Worm (Caenorhabditis elegans) whole organism, mixed stage, embryonic: Measurements from ENCODE around the gene ger-1.

Experiments used
- bed-3 ChIP-seq: fragments of 200-800 bp; sonication (Bioruptor generic); optimal IDR thresholded peaks from 3 replicates; lab custom pipeline; 2018; ENCODE audit warnings: mild to moderate bottlenecking, missing genetic modification characterization, moderate library complexity, missing compliant biosample characterization
- blmp-1 ChIP-seq: fragments of 150-350 bp; optimal IDR thresholded peaks from 2 replicates; lab custom pipeline; 2014; ENCODE audit warnings: missing biosample characterization, missing genetic modification characterization
- ceh-39 ChIP-seq: fragments of 150-350 bp; optimal IDR thresholded peaks from 2 replicates; lab custom pipeline; 2014; ENCODE audit warnings: missing biosample characterization, missing genetic modification characterization
- ceh-83 ChIP-seq: fragments of 200-800 bp; sonication (Bioruptor generic); optimal IDR thresholded peaks from 2 replicates; lab custom pipeline; 2018; ENCODE audit warnings: mild to moderate bottlenecking, missing genetic modification characterization, missing compliant biosample characterization
- ces-1 ChIP-seq: fragments of 150-350 bp; optimal IDR thresholded peaks from 2 replicates; lab custom pipeline; 2014; ENCODE audit warnings: missing biosample characterization, missing genetic modification reagents, missing genetic modification characterization
- elt-1 ChIP-seq: sonication (generic microtip); optimal IDR thresholded peaks from 2 replicates; lab custom pipeline; 2017; ENCODE audit warnings: missing genetic modification characterization, mild to moderate bottlenecking, missing compliant biosample characterization, antibody characterized with exemption, moderate library complexity, borderline replicate concordance; ENCODE audit not compliant: insufficient read depth
- lin-13 ChIP-seq: fragments of 150-350 bp; optimal IDR thresholded peaks from 2 replicates; lab custom pipeline; 2014; ENCODE audit warnings: missing biosample characterization, missing genetic modification characterization
- nhr-28 ChIP-seq: fragments of 150-350 bp; optimal IDR thresholded peaks from 2 replicates; lab custom pipeline; 2014; ENCODE audit warnings: missing biosample characterization, missing genetic modification characterization
- nhr-76 ChIP-seq: sonication (generic microtip); optimal IDR thresholded peaks from 2 replicates; lab custom pipeline; 2017; ENCODE audit warnings: missing biosample characterization, missing genetic modification characterization
- pha-4 ChIP-seq: fragments of 150-350 bp; optimal IDR thresholded peaks from 2 replicates; lab custom pipeline; 2018; ENCODE audit warnings: missing biosample characterization, missing genetic modification reagents, missing genetic modification characterization
- snpc-4 ChIP-seq: fragments of 150-350 bp; optimal IDR thresholded peaks from 2 replicates; lab custom pipeline; 2014; ENCODE audit warnings: missing biosample characterization, missing genetic modification characterization
- sptf-1 ChIP-seq: sonication (generic microtip); optimal IDR thresholded peaks from 2 replicates; lab custom pipeline; 2017; ENCODE audit warnings: mild to moderate bottlenecking, missing genetic modification characterization, moderate library complexity, missing compliant biosample characterization
- tbx-8 ChIP-seq: fragments of 200-800 bp; sonication (Bioruptor generic); optimal IDR thresholded peaks from 2 replicates; lab custom pipeline; 2018; ENCODE audit warnings: mild to moderate bottlenecking, missing genetic modification characterization, moderate library complexity, missing compliant biosample characterization
- unc-62 ChIP-seq: fragments of 150-350 bp; optimal IDR thresholded peaks from 2 replicates; lab custom pipeline; 2014; ENCODE audit warnings: missing biosample characterization, missing genetic modification reagents, missing genetic modification characterization

ce11 chrIII:7111793-7112192 is 44.5 kb upstream of the ger-1 start, which contains the start of gene B0280.7:
- TF ChIP-seq nhr-76 (tag; lab: Kevin White, UChicago) (no peak), ceh-83 (GFP tag; lab: Kevin White, UChicago) (no peak), bed-3 (GFP tag; lab: Kevin White, UChicago) (no peak), unc-62 (GFP tag; lab: Kevin White, UChicago) (no peak), blmp-1 (tag; lab: Kevin White, UChicago) (no peak), tbx-8 (GFP tag; lab: Kevin White, UChicago) (no peak), lin-13 (no peak), snpc-4 (tag; lab: Kevin White, UChicago) (no peak), ces-1 (GFP tag; lab: Kevin White, UChicago) (no peak), elt-1 (tag; lab: Kevin White, UChicago) (no peak), sptf-1 (tag; lab: Kevin White, UChicago) (no peak), ceh-39 (tag; lab: Kevin White, UChicago) (no peak), nhr-28 (tag; lab: Kevin White, UChicago) (no peak), pha-4 (tag; lab: Kevin White, UChicago) (no peak)
